Fruit fly (Drosophila melanogaster) whole organism, wandering third instar larva: ENCODE measurements around the gene CG14257.
A peak's percentile ranks its signal among the peaks of the same experiment; 100 is the strongest.

ENCODE experiments used
- CG32264 ChIP-seq: fragments of 200-800 bp; sonication (Bioruptor generic); optimal IDR thresholded peaks from 2 replicates; lab custom pipeline; 2016; ENCODE audit warnings: missing biosample characterization, missing genetic modification characterization
- Hr78 ChIP-seq: fragments of >200 bp; optimal IDR thresholded peaks from 2 replicates; lab custom pipeline; 2017; ENCODE audit warnings: missing biosample characterization, missing genetic modification characterization
- Myc ChIP-seq: fragments of >200 bp; optimal IDR thresholded peaks from 2 replicates; lab custom pipeline; 2017
- foxo ChIP-seq, 2 experiments: fragments of 200-800 bp; sonication (Bioruptor generic); optimal IDR thresholded peaks; 2 replicates in 1 of 2; 3 replicates in 1 of 2; lab custom pipeline; 2016 to 2017; ENCODE audit warnings: missing biosample characterization in 2 of 2, missing genetic modification characterization in 2 of 2

DNA sequence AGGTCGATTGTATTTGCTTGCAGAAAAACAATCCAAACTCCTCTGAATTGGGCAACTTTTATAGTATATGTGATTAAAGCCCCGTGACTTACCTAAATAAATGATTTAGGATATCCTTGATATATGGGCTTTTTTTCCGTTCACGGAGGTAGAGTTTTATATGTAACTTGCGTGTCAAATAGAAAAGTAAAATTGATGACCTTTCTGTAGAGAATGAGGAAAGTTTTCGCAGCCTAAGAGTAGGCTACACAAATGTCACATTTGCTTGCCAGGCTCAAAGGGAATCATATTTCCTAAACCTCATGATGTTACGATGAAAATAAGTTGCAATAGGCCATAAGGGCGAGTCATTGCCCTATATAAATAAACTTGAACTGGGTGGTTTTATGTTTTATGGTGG, 19.5 kb upstream of the CG14257 start:
- no peak for TF ChIP-seq CG32264 (GFP tag; lab: Kevin White, UChicago)
- no peak for TF ChIP-seq Hr78 (GFP tag; lab: Kevin White, UChicago)
- TF ChIP-seq Myc (lab: Kevin White, UChicago) = peak; percentile 14
- no peak for TF ChIP-seq foxo (GFP tag; optimal IDR thresholded peaks at IDR 0.05; lab: Kevin White, UChicago)
